Worm (Caenorhabditis elegans) whole organism, mixed stage, embryonic: ENCODE results near the gene osm-5.

Source experiments
- ceh-83 ChIP-seq: fragments of 200-800 bp; sonication (Bioruptor generic); optimal IDR thresholded peaks from 2 replicates; lab custom pipeline; 2018; ENCODE audit warnings: mild to moderate bottlenecking, missing genetic modification characterization, missing compliant biosample characterization
- elt-1 ChIP-seq: sonication (generic microtip); optimal IDR thresholded peaks from 2 replicates; lab custom pipeline; 2017; ENCODE audit warnings: missing genetic modification characterization, mild to moderate bottlenecking, missing compliant biosample characterization, antibody characterized with exemption, moderate library complexity, borderline replicate concordance; ENCODE audit not compliant: insufficient read depth
- elt-3 ChIP-seq: fragments of 150-350 bp; optimal IDR thresholded peaks from 2 replicates; lab custom pipeline; 2014; ENCODE audit warnings: missing biosample characterization, missing genetic modification characterization
- lsy-2 ChIP-seq: fragments of 150-350 bp; optimal IDR thresholded peaks from 2 replicates; lab custom pipeline; 2014; ENCODE audit warnings: missing biosample characterization, missing genetic modification characterization
- mep-1 ChIP-seq: fragments of 150-350 bp; optimal IDR thresholded peaks from 2 replicates; lab custom pipeline; 2017; ENCODE audit warnings: missing biosample characterization, missing genetic modification reagents, missing genetic modification characterization, inconsistent platforms
- pha-4 ChIP-seq: fragments of 150-350 bp; optimal IDR thresholded peaks from 2 replicates; lab custom pipeline; 2018; ENCODE audit warnings: missing biosample characterization, missing genetic modification reagents, missing genetic modification characterization
- sptf-1 ChIP-seq: sonication (generic microtip); optimal IDR thresholded peaks from 2 replicates; lab custom pipeline; 2017; ENCODE audit warnings: mild to moderate bottlenecking, missing genetic modification characterization, moderate library complexity, missing compliant biosample characterization
- unc-39 ChIP-seq: fragments of 150-350 bp; optimal IDR thresholded peaks from 2 replicates; lab custom pipeline; 2014; ENCODE audit warnings: missing biosample characterization, missing genetic modification characterization

ce11 chrX:2953522-2954032 is 30.5 kb upstream of the osm-5 start:
- TF ChIP-seq pha-4 = no peak
- TF ChIP-seq unc-39 (tag; lab: Kevin White, UChicago) = no peak
- no peak for TF ChIP-seq ceh-83 (GFP tag; lab: Kevin White, UChicago)
- TF ChIP-seq elt-3 (tag; lab: Kevin White, UChicago) = no peak
- no peak for TF ChIP-seq mep-1 (tag; lab: Kevin White, UChicago)
- TF ChIP-seq sptf-1 = no peak
- TF ChIP-seq lsy-2 (tag; lab: Kevin White, UChicago) = no peak
- no peak for TF ChIP-seq elt-1
